Worm (Caenorhabditis elegans): ENCODE data around the gene exc-15.
A peak's percentile ranks its signal among the peaks of the same experiment; 100 is the strongest.

Gene exc-15

ce11 chrV:4495114-4495819, 12.0 kb downstream of the exc-15 start:
- TF ChIP-seq unc-62 (GFP tag; optimal IDR thresholded peaks at IDR 0.05) = no peak

ce11 chrV:4496104-4496586, 12.9 kb downstream of the exc-15 start:
- TF ChIP-seq unc-62 (GFP tag; optimal IDR thresholded peaks at IDR 0.05) = no peak

- TF ChIP-seq unc-62 (GFP tag; optimal IDR thresholded peaks at IDR 0.05) = no peak
Measured at ce11 chrV:4497161-4497560, 13.9 kb downstream of the exc-15 start, which contains the start of gene unc-62. unc-62 (plus strand) TSS chrV:4497461.

ce11 chrV:4499156-4499808, 16.0 kb downstream of the exc-15 start:
- peak; percentile 67 for TF ChIP-seq unc-62 (GFP tag; optimal IDR thresholded peaks at IDR 0.05)

ce11 chrV:4500709-4501108, 17.4 kb downstream of the exc-15 start:
- TF ChIP-seq unc-62 (GFP tag; optimal IDR thresholded peaks at IDR 0.05) = no peak

- no peak for TF ChIP-seq unc-62 (GFP tag; optimal IDR thresholded peaks at IDR 0.05)
Measured at ce11 chrV:4501974-4502373, 18.7 kb downstream of the exc-15 start.

- TF ChIP-seq unc-62 (GFP tag; optimal IDR thresholded peaks at IDR 0.05) = no peak
Measured at ce11 chrV:4502624-4503023, 19.4 kb downstream of the exc-15 start.

- TF ChIP-seq unc-62 (GFP tag; optimal IDR thresholded peaks at IDR 0.05) = no peak
Measured at ce11 chrV:4503868-4504365, 20.7 kb downstream of the exc-15 start.

- no peak for TF ChIP-seq unc-62 (GFP tag; optimal IDR thresholded peaks at IDR 0.05)
Measured at ce11 chrV:4504445-4504844, 21.2 kb downstream of the exc-15 start.

- no peak for TF ChIP-seq unc-62 (GFP tag; optimal IDR thresholded peaks at IDR 0.05)
Measured at ce11 chrV:4505000-4505399, 21.7 kb downstream of the exc-15 start.

- TF ChIP-seq unc-62 (GFP tag; optimal IDR thresholded peaks at IDR 0.05) = no peak
Measured at ce11 chrV:4505408-4506270, 22.4 kb downstream of the exc-15 start.

- TF ChIP-seq unc-62 (GFP tag; optimal IDR thresholded peaks at IDR 0.05) = no peak
Measured at ce11 chrV:4506681-4507080, 23.4 kb downstream of the exc-15 start.

ce11 chrV:4507129-4507528, 23.9 kb downstream of the exc-15 start:
- TF ChIP-seq unc-62 (GFP tag; optimal IDR thresholded peaks at IDR 0.05) = no peak

- peak; percentile 80 for TF ChIP-seq unc-62 (GFP tag; optimal IDR thresholded peaks at IDR 0.05)
Measured at ce11 chrV:4507836-4508462, 24.7 kb downstream of the exc-15 start.

ce11 chrV:4508772-4509171, 25.5 kb downstream of the exc-15 start:
- no peak for TF ChIP-seq unc-62 (GFP tag; optimal IDR thresholded peaks at IDR 0.05)

Measured in whole organism, dauer.